Fruit fly (Drosophila melanogaster) whole organism, pupa: ENCODE results near the gene Polr1E.

ENCODE experiments used
- CG12605 ChIP-seq: fragments of 200-800 bp; sonication (Bioruptor generic); IDR thresholded peaks from 2 replicates; pipeline ENCODE4 v1.3.6; 2022; ENCODE audit warnings: missing biosample characterization, missing genetic modification characterization
- CG14655 ChIP-seq: fragments of 200-800 bp; sonication (Bioruptor generic); optimal IDR thresholded peaks from 3 replicates; lab custom pipeline; 2017; ENCODE audit warnings: mild to moderate bottlenecking, missing biosample characterization, missing genetic modification reagents, missing genetic modification characterization
- CG15710 ChIP-seq: fragments of 200-800 bp; sonication (Bioruptor generic); optimal IDR thresholded peaks from 2 replicates; lab custom pipeline; 2018; ENCODE audit warnings: missing biosample characterization, mild to moderate bottlenecking, missing genetic modification characterization, moderate library complexity
- Snoo ChIP-seq: fragments of 200-800 bp; sonication (Bioruptor generic); optimal IDR thresholded peaks from 3 replicates; lab custom pipeline; 2017; ENCODE audit warnings: missing biosample characterization, mild to moderate bottlenecking, missing genetic modification characterization, inconsistent platforms
- rn ChIP-seq: fragments of 200-800 bp; sonication (Bioruptor generic); IDR thresholded peaks from 2 replicates; pipeline ENCODE4 v1.3.6; 2022; ENCODE audit warnings: missing biosample characterization, missing genetic modification characterization

DNA sequence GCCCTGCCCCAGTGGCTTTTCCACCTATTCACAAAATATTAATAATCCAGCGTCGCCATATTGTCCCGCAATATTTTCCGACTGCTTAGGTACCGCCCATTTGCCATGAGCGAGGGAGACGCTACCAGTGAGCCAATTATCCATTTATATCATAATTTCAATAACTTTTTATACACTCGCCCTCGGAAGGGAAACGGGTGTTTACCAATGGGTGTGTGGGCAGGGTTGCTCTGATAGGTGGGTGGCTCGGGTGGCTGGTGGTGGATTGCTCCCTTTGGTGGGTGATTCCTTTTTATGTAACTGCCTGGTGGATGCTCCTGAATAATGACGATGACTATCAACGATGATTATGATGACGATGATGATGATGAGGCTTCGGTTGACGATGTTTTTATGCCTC is 34.9 kb downstream of the Polr1E start:
- TF ChIP-seq CG14655 (no peak), Snoo (tag; lab: Kevin White, UChicago) (no peak), CG12605 (no peak), CG15710 (tag; lab: Kevin White, UChicago) (no peak), rn (no peak)
